Fruit fly (Drosophila melanogaster) whole organism, embryonic: ENCODE results near the gene CG14043.

Experiments
- Asciz ChIP-seq: fragments of 200-800 bp; sonication (Bioruptor generic); optimal IDR thresholded peaks from 2 replicates; lab custom pipeline; 2017; ENCODE audit warnings: missing biosample characterization, mild to moderate bottlenecking, missing genetic modification characterization, missing genetic modification reagents
- Bteb2 ChIP-seq: fragments of 200-800 bp; sonication (Bioruptor generic); optimal IDR thresholded peaks from 2 replicates; lab custom pipeline; 2016; ENCODE audit warnings: missing biosample characterization, missing genetic modification characterization
- CG10321 ChIP-seq: fragments of 200-800 bp; sonication (Bioruptor generic); IDR thresholded peaks from 2 replicates; pipeline ENCODE4 v1.3.6; 2022; ENCODE audit warnings: missing biosample characterization, missing genetic modification characterization
- CG11560 ChIP-seq: fragments of 200-800 bp; sonication (Bioruptor generic); IDR thresholded peaks from 3 replicates; pipeline ENCODE4 v1.3.6; 2022; ENCODE audit warnings: missing biosample characterization, missing genetic modification characterization
- CG12659 ChIP-seq: fragments of 200-800 bp; sonication (Bioruptor generic); optimal IDR thresholded peaks from 3 replicates; lab custom pipeline; 2017; ENCODE audit warnings: mild to moderate bottlenecking, missing biosample characterization, missing genetic modification reagents, missing genetic modification characterization
- CG12942 ChIP-seq: fragments of 200-800 bp; sonication (Bioruptor generic); optimal IDR thresholded peaks from 3 replicates; lab custom pipeline; 2016; ENCODE audit warnings: missing biosample characterization, missing genetic modification characterization
- CG15479 ChIP-seq: fragments of 200-800 bp; sonication (Bioruptor generic); optimal IDR thresholded peaks from 3 replicates; lab custom pipeline; 2019; ENCODE audit warnings: missing biosample characterization, mild to moderate bottlenecking, missing genetic modification characterization, moderate library complexity
- CG17568 ChIP-seq: fragments of 200-800 bp; sonication (Bioruptor generic); optimal IDR thresholded peaks from 2 replicates; lab custom pipeline; 2018; ENCODE audit warnings: missing biosample characterization, mild to moderate bottlenecking, missing genetic modification characterization, moderate library complexity
- CG18619 ChIP-seq: fragments of 200-800 bp; sonication (Bioruptor generic); optimal IDR thresholded peaks from 3 replicates; lab custom pipeline; 2017; ENCODE audit warnings: missing biosample characterization, mild to moderate bottlenecking, missing genetic modification characterization
- CG18764 ChIP-seq: fragments of 200-800 bp; sonication (Bioruptor generic); optimal IDR thresholded peaks from 3 replicates; lab custom pipeline; 2016; ENCODE audit warnings: missing biosample characterization, missing genetic modification characterization
- CG3065 ChIP-seq: fragments of 200-800 bp; sonication (Bioruptor generic); optimal IDR thresholded peaks from 2 replicates; lab custom pipeline; 2016; ENCODE audit warnings: missing biosample characterization, missing genetic modification characterization
- CG32532 ChIP-seq: fragments of 200-800 bp; sonication (Bioruptor generic); IDR thresholded peaks from 2 replicates; pipeline ENCODE4 v1.3.6; 2022; ENCODE audit warnings: missing biosample characterization, missing genetic modification characterization
- CG4424 ChIP-seq: fragments of 200-800 bp; sonication (Bioruptor generic); optimal IDR thresholded peaks from 3 replicates; lab custom pipeline; 2016; ENCODE audit warnings: missing biosample characterization, missing genetic modification characterization
- CG6765 ChIP-seq: fragments of 200-800 bp; sonication (Bioruptor generic); optimal IDR thresholded peaks from 3 replicates; lab custom pipeline; 2017; ENCODE audit warnings: missing biosample characterization, mild to moderate bottlenecking, missing genetic modification characterization
- CG7357 ChIP-seq: fragments of 200-800 bp; sonication (Bioruptor generic); IDR thresholded peaks from 3 replicates; pipeline ENCODE4 v1.3.6; 2022; ENCODE audit warnings: missing biosample characterization, missing genetic modification characterization
- CG9797 ChIP-seq: fragments of 200-800 bp; sonication (Bioruptor generic); optimal IDR thresholded peaks from 3 replicates; lab custom pipeline; 2018; ENCODE audit warnings: missing biosample characterization, mild to moderate bottlenecking, missing genetic modification characterization
- CG9817 ChIP-seq: fragments of 200-800 bp; sonication (Bioruptor generic); optimal IDR thresholded peaks from 2 replicates; lab custom pipeline; 2018; ENCODE audit warnings: missing biosample characterization, mild to moderate bottlenecking, missing genetic modification characterization, moderate library complexity
- CTCF ChIP-seq: fragments of 200-800 bp; sonication (Bioruptor generic); optimal IDR thresholded peaks from 2 replicates; lab custom pipeline; 2017; ENCODE audit warnings: missing biosample characterization, mild to moderate bottlenecking, missing genetic modification characterization, moderate library complexity
- Ets65A ChIP-seq: fragments of 200-800 bp; sonication (Bioruptor generic); peaks from one replicate; lab custom pipeline; 2016; ENCODE audit warnings: missing biosample characterization, missing genetic modification characterization
- H2.0 ChIP-seq: fragments of 200-800 bp; sonication (Bioruptor generic); IDR thresholded peaks from 2 replicates; pipeline ENCODE4 v1.3.6; 2022; ENCODE audit warnings: missing biosample characterization, missing genetic modification characterization
- Hr51 ChIP-seq, 2 experiments: fragments of 200-800 bp; sonication (Bioruptor generic); optimal IDR thresholded peaks; 2 replicates in 1 of 2; 3 replicates in 1 of 2; lab custom pipeline; 2016 to 2018; ENCODE audit warnings: missing biosample characterization in 2 of 2, missing genetic modification characterization in 2 of 2, mild to moderate bottlenecking in 1 of 2, moderate library complexity in 1 of 2
- Lpt ChIP-seq: fragments of >200 bp; optimal IDR thresholded peaks from 2 replicates; lab custom pipeline; 2018; ENCODE audit warnings: missing biosample characterization, missing genetic modification characterization
- Optix ChIP-seq: fragments of 200-800 bp; sonication (Bioruptor generic); IDR thresholded peaks from 3 replicates; pipeline ENCODE4 v1.3.6; 2022; ENCODE audit warnings: missing biosample characterization, missing genetic modification characterization
- Six4 ChIP-seq: fragments of 200-800 bp; sonication (Bioruptor generic); optimal IDR thresholded peaks from 2 replicates; lab custom pipeline; 2016; ENCODE audit warnings: missing biosample characterization, missing genetic modification characterization
- Sox102F ChIP-seq: fragments of 200-800 bp; sonication (Bioruptor generic); optimal IDR thresholded peaks from 2 replicates; lab custom pipeline; 2018; ENCODE audit warnings: missing biosample characterization, mild to moderate bottlenecking, missing genetic modification characterization, moderate library complexity
- Sry-β ChIP-seq: fragments of 200-800 bp; sonication (Bioruptor generic); optimal IDR thresholded peaks from 2 replicates; lab custom pipeline; 2018; ENCODE audit warnings: missing biosample characterization, mild to moderate bottlenecking, missing genetic modification characterization, moderate library complexity
- Usf ChIP-seq: fragments of 200-800 bp; sonication (Bioruptor generic); optimal IDR thresholded peaks from 2 replicates; lab custom pipeline; 2017; ENCODE audit warnings: missing genotype, missing biosample characterization, missing genetic modification characterization
- Xbp1 ChIP-seq: fragments of 200-800 bp; sonication (Bioruptor generic); optimal IDR thresholded peaks from 3 replicates; lab custom pipeline; 2016; ENCODE audit warnings: missing biosample characterization, mild to moderate bottlenecking, missing genetic modification characterization
- ab ChIP-seq: fragments of 200-800 bp; sonication (Bioruptor generic); optimal IDR thresholded peaks from 2 replicates; lab custom pipeline; 2016; ENCODE audit warnings: missing biosample characterization, missing genetic modification characterization
- ac ChIP-seq: fragments of 200-800 bp; sonication (Bioruptor generic); optimal IDR thresholded peaks from 3 replicates; lab custom pipeline; 2017; ENCODE audit warnings: missing biosample characterization, mild to moderate bottlenecking, missing genetic modification characterization
- ato ChIP-seq: fragments of 200-800 bp; sonication (Bioruptor generic); IDR thresholded peaks from 2 replicates; pipeline ENCODE4 v1.3.6; 2022; ENCODE audit warnings: missing biosample characterization, missing genetic modification characterization; ENCODE audit not compliant: partially characterized antibody
- bab2 ChIP-seq: fragments of 200-800 bp; sonication (Bioruptor generic); optimal IDR thresholded peaks from 2 replicates; lab custom pipeline; 2016; ENCODE audit warnings: missing biosample characterization, missing genetic modification characterization
- bcd ChIP-seq: fragments of 200-800 bp; sonication (Bioruptor generic); optimal IDR thresholded peaks from 2 replicates; lab custom pipeline; 2017; ENCODE audit warnings: missing biosample characterization, mild to moderate bottlenecking, missing genetic modification characterization
- chn ChIP-seq: fragments of 200-800 bp; sonication (Bioruptor generic); optimal IDR thresholded peaks from 2 replicates; lab custom pipeline; 2016; ENCODE audit warnings: missing biosample characterization, missing genetic modification characterization
- corto ChIP-seq: fragments of 200-800 bp; sonication (Bioruptor generic); optimal IDR thresholded peaks from 2 replicates; lab custom pipeline; 2016; ENCODE audit warnings: missing biosample characterization, mild to moderate bottlenecking, missing genetic modification characterization, moderate library complexity
- ems ChIP-seq: fragments of 200-800 bp; sonication (Bioruptor generic); optimal IDR thresholded peaks from 3 replicates; lab custom pipeline; 2016; ENCODE audit warnings: missing biosample characterization, missing genetic modification characterization
- eyg ChIP-seq: fragments of 200-800 bp; sonication (Bioruptor generic); optimal IDR thresholded peaks from 3 replicates; lab custom pipeline; 2016; ENCODE audit warnings: missing biosample characterization, missing genetic modification characterization
- fd102C ChIP-seq: fragments of 200-800 bp; sonication (Bioruptor generic); optimal IDR thresholded peaks from 2 replicates; lab custom pipeline; 2018; ENCODE audit warnings: missing biosample characterization, mild to moderate bottlenecking, missing genetic modification characterization, moderate library complexity
- fd3F ChIP-seq: fragments of 200-800 bp; sonication (Bioruptor generic); optimal IDR thresholded peaks from 2 replicates; lab custom pipeline; 2018; ENCODE audit warnings: missing biosample characterization, mild to moderate bottlenecking, missing genetic modification characterization, moderate library complexity
- fd64A ChIP-seq: fragments of 200-800 bp; sonication (Bioruptor generic); optimal IDR thresholded peaks from 3 replicates; lab custom pipeline; 2018; ENCODE audit warnings: missing biosample characterization, mild to moderate bottlenecking, missing genetic modification characterization
- ftz-f1 ChIP-seq: fragments of 200-800 bp; sonication (Bioruptor generic); optimal IDR thresholded peaks from 2 replicates; lab custom pipeline; 2016; ENCODE audit warnings: missing biosample characterization, missing genetic modification characterization
- gfzf ChIP-seq: fragments of 200-800 bp; sonication (Bioruptor generic); optimal IDR thresholded peaks from 2 replicates; lab custom pipeline; 2016; ENCODE audit warnings: missing biosample characterization, mild to moderate bottlenecking, missing genetic modification characterization, moderate library complexity
- insv ChIP-seq, 2 experiments: fragments of 200-800 bp; sonication (Bioruptor generic); optimal IDR thresholded peaks; 3 replicates each; lab custom pipeline; 2016 to 2018; ENCODE audit warnings: missing biosample characterization in 2 of 2, missing genetic modification characterization in 2 of 2
- lmd ChIP-seq: fragments of 200-800 bp; sonication (Bioruptor generic); IDR thresholded peaks from 2 replicates; pipeline ENCODE4 v1.3.6; 2022; ENCODE audit warnings: missing biosample characterization, missing genetic modification characterization
- mld ChIP-seq: fragments of 200-800 bp; sonication (Bioruptor generic); IDR thresholded peaks from 3 replicates; pipeline ENCODE4 v1.3.6; 2022; ENCODE audit warnings: missing biosample characterization, missing genetic modification characterization; ENCODE audit not compliant: partially characterized antibody
- ranshi ChIP-seq: fragments of 200-800 bp; sonication (Bioruptor generic); IDR thresholded peaks from 2 replicates; pipeline ENCODE4 v1.3.6; 2022; ENCODE audit warnings: missing biosample characterization, missing genetic modification characterization
- sqz ChIP-seq: fragments of 200-800 bp; sonication (Bioruptor generic); optimal IDR thresholded peaks from 3 replicates; lab custom pipeline; 2018; ENCODE audit warnings: missing biosample characterization, mild to moderate bottlenecking, missing genetic modification characterization
- toy ChIP-seq: fragments of 200-800 bp; sonication (Bioruptor generic); IDR thresholded peaks from 2 replicates; pipeline ENCODE4 v1.3.6; 2022; ENCODE audit warnings: missing biosample characterization, missing genetic modification characterization
- tx ChIP-seq: fragments of 200-800 bp; sonication (Bioruptor generic); optimal IDR thresholded peaks from 2 replicates; lab custom pipeline; 2016; ENCODE audit warnings: missing biosample characterization, missing genetic modification characterization
- yki ChIP-seq: fragments of >200 bp; optimal IDR thresholded peaks from 3 replicates; lab custom pipeline; 2018
- zen2 ChIP-seq: fragments of 200-800 bp; sonication (Bioruptor generic); IDR thresholded peaks from 3 replicates; pipeline ENCODE4 v1.3.6; 2022; ENCODE audit warnings: missing biosample characterization, missing genetic modification characterization; ENCODE audit not compliant: partially characterized antibody

Gene CG14043

dm6 chr2L:5009306-5010030 lies 38.0 kb downstream of the CG14043 start, which contains the start of gene Rtnl1 (continued):
- TF ChIP-seq eyg: no peak
- TF ChIP-seq chn (GFP tag; lab: Kevin White, UChicago): no peak
- TF ChIP-seq fd3F (GFP tag; lab: Kevin White, UChicago): no peak
- TF ChIP-seq toy: no peak
- no peak for TF ChIP-seq bcd
- peak; percentile 80 for TF ChIP-seq CG9797 (GFP tag; lab: Kevin White, UChicago)
- no peak for TF ChIP-seq ab
- TF ChIP-seq ato (GFP tag; lab: Robert Waterston, UW): peak; percentile 67
- peak; percentile 47; the same call in 1 of the 2 replicates for TF ChIP-seq CG32532 (GFP tag; lab: Robert Waterston, UW)
- no peak for TF ChIP-seq CG7357 (GFP tag; lab: Robert Waterston, UW)
- TF ChIP-seq CG17568 (GFP tag; lab: Kevin White, UChicago): no peak
- TF ChIP-seq ems (GFP tag; lab: Kevin White, UChicago): no peak
- peak; percentile 78 for TF ChIP-seq CTCF
- no peak for TF ChIP-seq CG6765 (GFP tag; lab: Kevin White, UChicago)
- TF ChIP-seq Six4: no peak
- peak; percentile 42 for TF ChIP-seq Ets65A (GFP tag; lab: Kevin White, UChicago)
- TF ChIP-seq CG15479 (GFP tag; lab: Kevin White, UChicago): peak; percentile 31
- TF ChIP-seq Asciz (GFP tag; lab: Kevin White, UChicago): peak; percentile 88
- TF ChIP-seq zen2 (GFP tag; lab: Robert Waterston, UW): peak; percentile 79
- no peak for TF ChIP-seq CG18619 (GFP tag; lab: Kevin White, UChicago)
- no peak for TF ChIP-seq Usf (GFP tag; lab: Kevin White, UChicago)
- TF ChIP-seq Hr51 (GFP tag; optimal IDR thresholded peaks at IDR 0.05; lab: Kevin White, UChicago): peak; percentile 3 to 15
- no peak for TF ChIP-seq CG3065
- peak; percentile 11 for TF ChIP-seq tx
- no peak for TF ChIP-seq ac (GFP tag; lab: Kevin White, UChicago)
- TF ChIP-seq CG18764 (GFP tag; lab: Kevin White, UChicago): no peak
- TF ChIP-seq CG10321 (GFP tag; lab: Robert Waterston, UW): no peak
- TF ChIP-seq Xbp1: peak; percentile 52
- no peak for TF ChIP-seq Lpt (GFP tag; lab: Kevin White, UChicago)
- TF ChIP-seq yki (lab: Kevin White, UChicago): no peak
- TF ChIP-seq lmd (GFP tag; lab: Robert Waterston, UW): no peak
- TF ChIP-seq CG4424: peak; percentile 24
- peak; percentile 88 for TF ChIP-seq CG12659 (GFP tag; lab: Kevin White, UChicago)
- TF ChIP-seq corto (GFP tag; lab: Kevin White, UChicago): no peak
- no peak for TF ChIP-seq bab2 (GFP tag; lab: Kevin White, UChicago)
- no peak for TF ChIP-seq sqz
- TF ChIP-seq insv (GFP tag; optimal IDR thresholded peaks at IDR 0.05; lab: Kevin White, UChicago): peak; percentile 87 to 98
- TF ChIP-seq Bteb2: peak; percentile 21
- TF ChIP-seq gfzf (GFP tag; lab: Kevin White, UChicago): peak; percentile 99
- TF ChIP-seq CG9817 (tag; lab: Kevin White, UChicago): peak; percentile 9
- TF ChIP-seq fd64A (GFP tag; lab: Kevin White, UChicago): no peak
- TF ChIP-seq Sry-β (GFP tag; lab: Kevin White, UChicago): peak; percentile 81
- TF ChIP-seq CG11560 (tag; lab: Robert Waterston, UW): 0 out of 3 replicates have a peak, but pooled peaks have one; percentile 9
- TF ChIP-seq Sox102F (GFP tag; lab: Kevin White, UChicago): no peak
- no peak for TF ChIP-seq Optix (GFP tag; lab: Robert Waterston, UW)
- no peak for TF ChIP-seq ranshi (GFP tag; lab: Robert Waterston, UW)
- TF ChIP-seq ftz-f1 (GFP tag; lab: Kevin White, UChicago): peak; percentile 96
- TF ChIP-seq fd102C: no peak
- no peak for TF ChIP-seq CG12942 (GFP tag; lab: Kevin White, UChicago)
- peak; percentile 84; the same call in 2 of the 3 replicates for TF ChIP-seq mld (GFP tag; lab: Robert Waterston, UW)
- no peak for TF ChIP-seq H2.0
